Fruit fly (Drosophila melanogaster) whole organism, adult: ENCODE measurements around the gene RhoGAP102A.

Experiments
- CG12768 ChIP-seq: fragments of 200-800 bp; sonication (Bioruptor generic); optimal IDR thresholded peaks from 2 replicates; lab custom pipeline; 2017; ENCODE audit warnings: missing biosample characterization, missing genetic modification characterization, mild to moderate bottlenecking, moderate library complexity, missing genetic modification reagents
- Hr96 ChIP-seq: fragments of 200-800 bp; sonication (Bioruptor generic); optimal IDR thresholded peaks from 2 replicates; lab custom pipeline; 2016; ENCODE audit warnings: missing biosample characterization, missing genetic modification characterization
- kay ChIP-seq: fragments of 200-800 bp; sonication (Bioruptor generic); peaks from one replicate; lab custom pipeline; 2016; ENCODE audit warnings: missing biosample characterization, missing genetic modification characterization, borderline replicate concordance
- ovo ChIP-seq: fragments of 200-800 bp; sonication (Bioruptor generic); optimal IDR thresholded peaks from 2 replicates; lab custom pipeline; 2016; ENCODE audit warnings: missing biosample characterization, missing genetic modification characterization

- TF ChIP-seq Hr96 (GFP tag; lab: Kevin White, UChicago) (no peak), CG12768 (GFP tag; lab: Kevin White, UChicago) (no peak), kay (GFP tag; lab: Kevin White, UChicago) (peak; percentile 91), ovo (GFP tag; lab: Kevin White, UChicago) (no peak)
Observed at dm6 chr4:292403-292802, 37.6 kb downstream of the RhoGAP102A start.
